Worm (Caenorhabditis elegans) whole organism, L2 larva: Measurements from ENCODE around the gene C16D9.6.

Experiments used
- R02D3.7 ChIP-seq: fragments of 150-350 bp; optimal IDR thresholded peaks from 2 replicates; lab custom pipeline; 2014; ENCODE audit warnings: missing biosample characterization, missing genetic modification characterization
- ZK546.5 ChIP-seq: sonication (generic microtip); optimal IDR thresholded peaks from 2 replicates; lab custom pipeline; 2017; ENCODE audit warnings: missing biosample characterization, missing genetic modification characterization
- ama-1 ChIP-seq: fragments of 150-350 bp; optimal IDR thresholded peaks from 2 replicates; lab custom pipeline; 2018; ENCODE audit warnings: inconsistent platforms
- blmp-1 ChIP-seq: sonication (generic microtip); optimal IDR thresholded peaks from 2 replicates; lab custom pipeline; 2017; ENCODE audit warnings: missing genetic modification characterization, mild to moderate bottlenecking, missing compliant biosample characterization, antibody characterized with exemption, moderate library complexity; ENCODE audit not compliant: insufficient read depth
- fos-1 ChIP-seq: fragments of 150-350 bp; optimal IDR thresholded peaks from 2 replicates; lab custom pipeline; 2014; ENCODE audit warnings: missing biosample characterization, missing genetic modification characterization
- lin-11 ChIP-seq: fragments of 150-350 bp; sonication (generic microtip); optimal IDR thresholded peaks from 2 replicates; lab custom pipeline; 2014; ENCODE audit warnings: missing biosample characterization, missing genetic modification characterization, inconsistent platforms, mixed read lengths
- lin-39 ChIP-seq: fragments of 150-350 bp; optimal IDR thresholded peaks from 2 replicates; lab custom pipeline; 2014; ENCODE audit warnings: missing biosample characterization, missing genetic modification reagents, missing genetic modification characterization
- mbf-1 ChIP-seq: sonication (generic microtip); optimal IDR thresholded peaks from 2 replicates; lab custom pipeline; 2017; ENCODE audit warnings: missing biosample characterization, missing genetic modification characterization
- mdl-1 ChIP-seq, 2 experiments: fragments of 150-350 bp in 1 of 2; sonication (generic microtip) in 1 of 2; optimal IDR thresholded peaks; 2 replicates each; lab custom pipeline; 2017; ENCODE audit warnings: missing biosample characterization in 2 of 2, missing genetic modification characterization in 2 of 2
- nhr-25 ChIP-seq: fragments of 150-350 bp; sonication (generic microtip); optimal IDR thresholded peaks from 3 replicates; lab custom pipeline; 2014; ENCODE audit warnings: missing biosample characterization, missing genetic modification characterization
- unc-55 ChIP-seq: fragments of 150-350 bp; sonication (generic microtip); optimal IDR thresholded peaks from 3 replicates; lab custom pipeline; 2014; ENCODE audit warnings: missing biosample characterization, missing genetic modification reagents, missing genetic modification characterization
- unc-62 ChIP-seq: fragments of 150-350 bp; optimal IDR thresholded peaks from 2 replicates; lab custom pipeline; 2014; ENCODE audit warnings: missing biosample characterization, missing genetic modification reagents, missing genetic modification characterization
- ztf-11 ChIP-seq: sonication (generic microtip); optimal IDR thresholded peaks from 2 replicates; lab custom pipeline; 2017; ENCODE audit warnings: missing biosample characterization, missing genetic modification characterization

DNA sequence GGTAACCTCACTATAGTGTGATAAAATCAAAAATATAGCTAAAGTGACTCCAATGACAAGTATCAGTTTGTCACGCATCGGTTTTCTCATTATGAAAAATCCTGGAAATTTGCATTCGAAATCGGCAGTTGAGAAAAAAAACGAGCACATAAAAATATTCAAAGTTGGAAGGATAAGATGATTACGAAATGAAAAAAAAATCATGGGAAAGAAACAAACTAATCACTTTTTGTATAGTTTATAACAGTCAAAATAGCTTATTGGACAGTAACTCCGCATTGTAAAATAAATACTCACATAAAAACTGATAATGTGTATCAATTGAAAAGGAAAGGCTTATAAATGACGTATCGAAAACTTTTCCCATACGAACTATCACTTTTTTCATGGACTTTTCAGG lies 7.3 kb downstream of the C16D9.6 start, which contains the start of gene C16D9.4:
- no peak for TF ChIP-seq unc-55 (GFP tag; lab: Kevin White, UChicago)
- no peak for TF ChIP-seq fos-1 (tag; lab: Kevin White, UChicago)
- TF ChIP-seq blmp-1 (tag; lab: Kevin White, UChicago): no peak
- TF ChIP-seq lin-39 (tag; lab: Kevin White, UChicago): no peak
- TF ChIP-seq ztf-11 (tag; lab: Kevin White, UChicago): no peak
- TF ChIP-seq mdl-1 (tag; optimal IDR thresholded peaks at IDR 0.05; lab: Kevin White, UChicago): no peak
- no peak for TF ChIP-seq ama-1 (lab: Kevin White, UChicago)
- no peak for TF ChIP-seq unc-62 (GFP tag; lab: Kevin White, UChicago)
- TF ChIP-seq mbf-1: no peak
- TF ChIP-seq R02D3.7 (tag; lab: Kevin White, UChicago): no peak
- no peak for TF ChIP-seq ZK546.5 (tag; lab: Kevin White, UChicago)
- TF ChIP-seq lin-11: no peak
- TF ChIP-seq nhr-25 (tag; lab: Kevin White, UChicago): no peak
